Worm (Caenorhabditis elegans) whole organism, early embryonic: Measurements from ENCODE around the gene T05A1.5.
"Not testable (repeated sequence)": the region's sequence is repeated elsewhere in the genome, so short reads cannot be mapped to it uniquely, and the experiment has no call there.

Experiments used
- B0310.2 ChIP-seq: sonication (generic microtip); optimal IDR thresholded peaks from 2 replicates; lab custom pipeline; 2016; ENCODE audit warnings: mild to moderate bottlenecking, missing genetic modification characterization, missing compliant biosample characterization
- aly-1 ChIP-seq: sonication (generic microtip); optimal IDR thresholded peaks from 2 replicates; lab custom pipeline; 2016; ENCODE audit warnings: missing genetic modification characterization, missing compliant biosample characterization
- ama-1 ChIP-seq: fragments of 150-350 bp; optimal IDR thresholded peaks from 2 replicates; lab custom pipeline; 2014
- ceh-13 ChIP-seq: fragments of 200-800 bp; sonication (Bioruptor generic); optimal IDR thresholded peaks from 2 replicates; lab custom pipeline; 2018; ENCODE audit warnings: mild to moderate bottlenecking, missing genetic modification characterization, missing compliant biosample characterization
- flt-1 ChIP-seq: fragments of 200-800 bp; sonication (Bioruptor generic); IDR thresholded peaks from 2 replicates; pipeline ENCODE4 v1.3.6; 2022; ENCODE audit warnings: missing genetic modification characterization, missing compliant biosample characterization
- hmbx-1 ChIP-seq: sonication (generic microtip); optimal IDR thresholded peaks from 2 replicates; lab custom pipeline; 2016; ENCODE audit warnings: mild to moderate bottlenecking, missing genetic modification characterization, missing compliant biosample characterization
- hmg-4 ChIP-seq: fragments of 200-800 bp; sonication (Bioruptor generic); optimal IDR thresholded peaks from 2 replicates; lab custom pipeline; 2018; ENCODE audit warnings: mild to moderate bottlenecking, missing genetic modification characterization, missing compliant biosample characterization
- pes-1 ChIP-seq: fragments of 200-800 bp; sonication (Bioruptor generic); IDR thresholded peaks from 2 replicates; pipeline ENCODE4 v1.3.6; 2022; ENCODE audit warnings: missing genetic modification reagents, missing genetic modification characterization, missing compliant biosample characterization
- sea-1 ChIP-seq: fragments of 200-800 bp; sonication (Bioruptor generic); conservative IDR thresholded peaks from 2 replicates; pipeline ENCODE4 v1.3.6; 2022; ENCODE audit warnings: missing genetic modification characterization, missing compliant biosample characterization
- tbx-11 ChIP-seq: fragments of 200-800 bp; sonication (Bioruptor generic); IDR thresholded peaks from 2 replicates; pipeline ENCODE4 v1.3.6; 2022; ENCODE audit warnings: missing genetic modification characterization, missing compliant biosample characterization
- tbx-37 ChIP-seq: fragments of 200-800 bp; sonication (Bioruptor generic); conservative IDR thresholded peaks from 2 replicates; pipeline ENCODE4 v1.3.6; 2022; ENCODE audit warnings: missing genetic modification reagents, missing genetic modification characterization, missing compliant biosample characterization

- TF ChIP-seq sea-1 (GFP tag; lab: Robert Waterston, UW); ama-1 (lab: Kevin White, UChicago); hmbx-1 (tag; lab: Kevin White, UChicago); ceh-13 (GFP tag; lab: Kevin White, UChicago); pes-1 (GFP tag; lab: Robert Waterston, UW); B0310.2 (tag; lab: Kevin White, UChicago); tbx-37 (GFP tag; lab: Robert Waterston, UW); tbx-11 (GFP tag; lab: Robert Waterston, UW); flt-1 (GFP tag; lab: Robert Waterston, UW); aly-1 (tag; lab: Kevin White, UChicago); hmg-4 (GFP tag; lab: Kevin White, UChicago): not testable (repeated sequence)
These were observed 49.8 kb downstream of the T05A1.5 start, which contains the start of the genes F27C8.3 and F27C8.2 for ce11 chrIV:9595779-9596406.
